Fruit fly (Drosophila melanogaster): ENCODE results near the gene CG4042.

The CG4042 gene

dm6 chr3L:20771891-20772646 lies 762 bp upstream of the CG4042 start (continued):
- TF ChIP-seq CG31441 (GFP tag; IDR thresholded peaks at IDR 0.05) (peak; percentile 81), CG3847 (GFP tag; IDR thresholded peaks at IDR 0.05) (peak; percentile 50), run (tag; optimal IDR thresholded peaks at IDR 0.05) (peak; percentile 68), CG7372 (GFP tag; IDR thresholded peaks at IDR 0.05) (peak; percentile 55; the same call in 1 of the 2 replicates), vnd (GFP tag; IDR thresholded peaks at IDR 0.05; ENCODE audit: partially characterized antibody) (no peak), sr (GFP tag; IDR thresholded peaks at IDR 0.05) (no peak), dati (GFP tag; IDR thresholded peaks at IDR 0.05) (peak; percentile 61), CrebB (tag; optimal IDR thresholded peaks at IDR 0.05) (peak; percentile 67), CG31224 (GFP tag; IDR thresholded peaks at IDR 0.05) (peak; percentile 60), CG6689 (GFP tag; IDR thresholded peaks at IDR 0.05) (peak; percentile 76), CG15011 (GFP tag; optimal IDR thresholded peaks at IDR 0.05) (peak; percentile 37), toy (GFP tag; IDR thresholded peaks at IDR 0.05) (no peak), CG32767 (GFP tag; IDR thresholded peaks at IDR 0.05) (peak; percentile 73), Taf1 (GFP tag; IDR thresholded peaks at IDR 0.05) (0 out of 2 replicates have a peak, but pooled peaks have one; percentile 13), CG30403 (GFP tag; optimal IDR thresholded peaks at IDR 0.05) (peak; percentile 85), caup (GFP tag; optimal IDR thresholded peaks at IDR 0.05; ENCODE audit: severe bottlenecking) (peak; percentile 84), CG18476 (GFP tag; optimal IDR thresholded peaks at IDR 0.05) (peak; percentile 78), vvl (GFP tag; IDR thresholded peaks at IDR 0.05) (peak; percentile 89), CG8089 (GFP tag; optimal IDR thresholded peaks at IDR 0.05) (peak; percentile 1), zfh1 (GFP tag; IDR thresholded peaks at IDR 0.05) (peak; percentile 79), chinmo (GFP tag; IDR thresholded peaks at IDR 0.05; ENCODE audit: partially characterized antibody) (no peak), Deaf1 (tag; optimal IDR thresholded peaks at IDR 0.05) (peak; percentile 30), HmgZ (tag; optimal IDR thresholded peaks at IDR 0.05) (peak; percentile 63), pho (GFP tag; optimal IDR thresholded peaks at IDR 0.05) (peak; percentile 59), tup (GFP tag; optimal IDR thresholded peaks at IDR 0.05) (peak; percentile 29), odd (GFP tag; optimal IDR thresholded peaks at IDR 0.05) (peak; percentile 55), Xbp1 (GFP tag; optimal IDR thresholded peaks at IDR 0.05) (peak; percentile 83), Elba2 (GFP tag; optimal IDR thresholded peaks at IDR 0.05) (peak; percentile 62), tap (tag; optimal IDR thresholded peaks at IDR 0.05) (no peak), ato (GFP tag; IDR thresholded peaks at IDR 0.05; ENCODE audit: partially characterized antibody) (no peak), CG7271 (tag; optimal IDR thresholded peaks at IDR 0.05) (no peak), CG15479 (GFP tag; optimal IDR thresholded peaks at IDR 0.05) (no peak), CG8765 (GFP tag; IDR thresholded peaks at IDR 0.05) (no peak), Ravus (GFP tag; IDR thresholded peaks at IDR 0.05) (peak; percentile 42; the same call in 1 of the 2 replicates), CG2889 (GFP tag; IDR thresholded peaks at IDR 0.05) (0 out of 3 replicates have a peak, but pooled peaks have one; percentile 47), CG11085 (GFP tag; IDR thresholded peaks at IDR 0.05) (peak; percentile 64; the same call in 1 of the 2 replicates), aop (GFP tag; IDR thresholded peaks at IDR 0.05) (no peak), eyg (GFP tag; optimal IDR thresholded peaks at IDR 0.05) (peak; percentile 64), CG8478 (optimal IDR thresholded peaks at IDR 0.05) (no peak), sens-2 (GFP tag; IDR thresholded peaks at IDR 0.05) (peak; percentile 58), trem (tag; optimal IDR thresholded peaks at IDR 0.05) (peak; percentile 51), dimm (GFP tag; IDR thresholded peaks at IDR 0.05) (peak; percentile 51), CG12391 (tag; optimal IDR thresholded peaks at IDR 0.05) (peak; percentile 84), ATbp (GFP tag; optimal IDR thresholded peaks at IDR 0.05) (peak; percentile 81), CG11695 (GFP tag; IDR thresholded peaks at IDR 0.05) (peak; percentile 89), Awh (GFP tag; IDR thresholded peaks at IDR 0.05) (peak; percentile 90), fd102C (GFP tag; optimal IDR thresholded peaks at IDR 0.05) (no peak), CG17328 (GFP tag; IDR thresholded peaks at IDR 0.05) (peak; percentile 85), CG2678 (tag; optimal IDR thresholded peaks at IDR 0.05) (peak; percentile 84), Oaz (GFP tag; IDR thresholded peaks at IDR 0.05) (peak; percentile 59; the same call in 1 of the 2 replicates)

Data from whole organism, embryonic.